Fruit fly (Drosophila melanogaster) whole organism, prepupa: Measurements from ENCODE around the gene CG9616.
A peak's percentile ranks its signal among the peaks of the same experiment; 100 is the strongest.

Experiments
- CG10669 ChIP-seq: fragments of 200-800 bp; sonication (Bioruptor generic); optimal IDR thresholded peaks from 3 replicates; lab custom pipeline; 2018; ENCODE audit warnings: missing biosample characterization, mild to moderate bottlenecking, missing genetic modification characterization, moderate library complexity
- CG11762 ChIP-seq: fragments of 200-800 bp; sonication (Bioruptor generic); optimal IDR thresholded peaks from 3 replicates; lab custom pipeline; 2016; ENCODE audit warnings: missing biosample characterization, missing genetic modification characterization; ENCODE audit not compliant: insufficient read depth
- CG11902 ChIP-seq: fragments of 200-800 bp; sonication (Bioruptor generic); optimal IDR thresholded peaks from 3 replicates; lab custom pipeline; 2016; ENCODE audit warnings: missing biosample characterization, missing genetic modification characterization
- CG15336 ChIP-seq: fragments of 200-800 bp; sonication (Bioruptor generic); IDR thresholded peaks from 2 replicates; pipeline ENCODE4 v1.3.6; 2022; ENCODE audit warnings: missing biosample characterization, missing genetic modification characterization
- CG1621 ChIP-seq: fragments of 200-800 bp; sonication (Bioruptor generic); optimal IDR thresholded peaks from 3 replicates; lab custom pipeline; 2018; ENCODE audit warnings: missing biosample characterization, mild to moderate bottlenecking, missing genetic modification characterization
- CG16779 ChIP-seq: fragments of 200-800 bp; sonication (Bioruptor generic); optimal IDR thresholded peaks from 3 replicates; lab custom pipeline; 2017; ENCODE audit warnings: missing biosample characterization, mild to moderate bottlenecking, missing genetic modification characterization
- CG3032 ChIP-seq: fragments of 200-800 bp; optimal IDR thresholded peaks from 2 replicates; lab custom pipeline; 2019; ENCODE audit warnings: missing biosample characterization, mild to moderate bottlenecking, missing genetic modification characterization, moderate library complexity
- CG31627 ChIP-seq: fragments of 200-800 bp; sonication (Bioruptor generic); optimal IDR thresholded peaks from 3 replicates; lab custom pipeline; 2016; ENCODE audit warnings: missing biosample characterization, missing genetic modification characterization
- CG6163 ChIP-seq: fragments of 200-800 bp; sonication (Bioruptor generic); IDR thresholded peaks from 3 replicates; pipeline ENCODE4 v1.3.6; 2022; ENCODE audit warnings: missing biosample characterization, missing genetic modification characterization
- CG6276 ChIP-seq: fragments of 200-800 bp; sonication (Bioruptor generic); optimal IDR thresholded peaks from 2 replicates; lab custom pipeline; 2017; ENCODE audit warnings: missing biosample characterization, mild to moderate bottlenecking, missing genetic modification characterization
- CG6808 ChIP-seq: fragments of 200-800 bp; sonication (Bioruptor generic); optimal IDR thresholded peaks from 3 replicates; lab custom pipeline; 2017; ENCODE audit warnings: missing biosample characterization, missing genetic modification characterization, mild to moderate bottlenecking, moderate library complexity, missing genetic modification reagents
- CG7368 ChIP-seq: fragments of 200-800 bp; sonication (Bioruptor generic); optimal IDR thresholded peaks from 3 replicates; lab custom pipeline; 2016; ENCODE audit warnings: missing biosample characterization, missing genetic modification characterization
- CG8119 ChIP-seq: fragments of 200-800 bp; sonication (Bioruptor generic); IDR thresholded peaks from 3 replicates; pipeline ENCODE4 v1.3.6; 2022; ENCODE audit warnings: missing biosample characterization, missing genetic modification characterization
- CG8319 ChIP-seq: fragments of 200-800 bp; sonication (Bioruptor generic); optimal IDR thresholded peaks from 3 replicates; lab custom pipeline; 2016; ENCODE audit warnings: missing biosample characterization, missing genetic modification characterization
- CG8632 ChIP-seq: fragments of 200-800 bp; sonication (Bioruptor generic); optimal IDR thresholded peaks from 3 replicates; lab custom pipeline; 2016; ENCODE audit warnings: missing biosample characterization, missing genetic modification characterization
- CG9139 ChIP-seq: fragments of 200-800 bp; sonication (Bioruptor generic); optimal IDR thresholded peaks from 3 replicates; lab custom pipeline; 2017; ENCODE audit warnings: missing biosample characterization, mild to moderate bottlenecking, missing genetic modification characterization
- Ets21C ChIP-seq: fragments of 200-800 bp; sonication (Bioruptor generic); optimal IDR thresholded peaks from 3 replicates; lab custom pipeline; 2016; ENCODE audit warnings: missing biosample characterization, missing genetic modification characterization
- Ets96B ChIP-seq: fragments of 200-800 bp; optimal IDR thresholded peaks from 2 replicates; lab custom pipeline; 2019; ENCODE audit warnings: missing biosample characterization, mild to moderate bottlenecking, missing genetic modification characterization, moderate library complexity
- Hr38 ChIP-seq: sonication (Bioruptor generic); optimal IDR thresholded peaks from 2 replicates; lab custom pipeline; 2016; ENCODE audit warnings: missing biosample characterization, missing genetic modification characterization
- Hr39 ChIP-seq: fragments of 200-800 bp; sonication (Bioruptor generic); optimal IDR thresholded peaks from 2 replicates; lab custom pipeline; 2016; ENCODE audit warnings: missing biosample characterization, missing genetic modification characterization
- Hr4 ChIP-seq: fragments of 200-800 bp; sonication (Bioruptor generic); optimal IDR thresholded peaks from 3 replicates; lab custom pipeline; 2016; ENCODE audit warnings: missing biosample characterization, missing genetic modification characterization
- Lpt ChIP-seq: fragments of 200-800 bp; sonication (Bioruptor generic); optimal IDR thresholded peaks from 3 replicates; lab custom pipeline; 2016; ENCODE audit warnings: missing biosample characterization, missing genetic modification characterization
- Met ChIP-seq: fragments of 200-800 bp; sonication (Bioruptor generic); optimal IDR thresholded peaks from 3 replicates; lab custom pipeline; 2016; ENCODE audit warnings: missing biosample characterization, missing genetic modification characterization
- OdsH ChIP-seq: fragments of 200-800 bp; sonication (Bioruptor generic); optimal IDR thresholded peaks from 3 replicates; lab custom pipeline; 2016; ENCODE audit warnings: missing biosample characterization, missing genetic modification characterization
- Smox ChIP-seq: fragments of 200-800 bp; sonication (Bioruptor generic); optimal IDR thresholded peaks from 3 replicates; lab custom pipeline; 2016; ENCODE audit warnings: missing biosample characterization, missing genetic modification characterization
- Sox102F ChIP-seq: fragments of 200-800 bp; sonication (Bioruptor generic); optimal IDR thresholded peaks from 2 replicates; lab custom pipeline; 2016; ENCODE audit warnings: missing biosample characterization, mild to moderate bottlenecking, missing genetic modification characterization
- Sox14 ChIP-seq: fragments of 200-800 bp; sonication (Bioruptor generic); optimal IDR thresholded peaks from 3 replicates; lab custom pipeline; 2016; ENCODE audit warnings: missing biosample characterization, missing genetic modification characterization
- achi ChIP-seq: fragments of 200-800 bp; sonication (Bioruptor generic); optimal IDR thresholded peaks from 3 replicates; lab custom pipeline; 2016; ENCODE audit warnings: missing biosample characterization, missing genetic modification characterization
- acj6 ChIP-seq: fragments of 200-800 bp; sonication (Bioruptor generic); optimal IDR thresholded peaks from 3 replicates; lab custom pipeline; 2016; ENCODE audit warnings: missing biosample characterization, missing genetic modification characterization
- dsx ChIP-seq: fragments of 200-800 bp; optimal IDR thresholded peaks from 3 replicates; lab custom pipeline; 2019; ENCODE audit warnings: missing biosample characterization, mild to moderate bottlenecking, missing genetic modification characterization, moderate library complexity; ENCODE audit not compliant: poor library complexity, severe bottlenecking
- eg ChIP-seq: fragments of 200-800 bp; sonication (Bioruptor generic); IDR thresholded peaks from 3 replicates; pipeline ENCODE4 v1.3.6; 2022; ENCODE audit warnings: missing biosample characterization, missing genetic modification characterization
- esn ChIP-seq: fragments of 200-800 bp; sonication (Bioruptor generic); optimal IDR thresholded peaks from 2 replicates; lab custom pipeline; 2016; ENCODE audit warnings: missing biosample characterization, mild to moderate bottlenecking, missing genetic modification characterization, moderate library complexity
- fd59A ChIP-seq: fragments of 200-800 bp; sonication (Bioruptor generic); optimal IDR thresholded peaks from 2 replicates; lab custom pipeline; 2017; ENCODE audit warnings: missing biosample characterization, mild to moderate bottlenecking, missing genetic modification characterization, missing genetic modification reagents
- fd85E ChIP-seq: fragments of 200-800 bp; sonication (Bioruptor generic); optimal IDR thresholded peaks from 3 replicates; lab custom pipeline; 2016; ENCODE audit warnings: missing biosample characterization, missing genetic modification characterization
- fkh ChIP-seq: fragments of 200-800 bp; sonication (Bioruptor generic); optimal IDR thresholded peaks from 3 replicates; lab custom pipeline; 2017; ENCODE audit warnings: missing biosample characterization, mild to moderate bottlenecking, missing genetic modification characterization, moderate library complexity
- lz ChIP-seq: fragments of 200-800 bp; sonication (Bioruptor generic); optimal IDR thresholded peaks from 3 replicates; lab custom pipeline; 2016; ENCODE audit warnings: missing biosample characterization, missing genetic modification characterization
- net ChIP-seq: fragments of 200-800 bp; sonication (Bioruptor generic); optimal IDR thresholded peaks from 3 replicates; lab custom pipeline; 2016; ENCODE audit warnings: missing biosample characterization, missing genetic modification characterization
- pdm3 ChIP-seq: fragments of 200-800 bp; sonication (Bioruptor generic); optimal IDR thresholded peaks from 3 replicates; lab custom pipeline; 2016; ENCODE audit warnings: missing biosample characterization, missing genetic modification characterization
- salr ChIP-seq, 2 experiments: fragments of 200-800 bp; sonication (Bioruptor generic); optimal IDR thresholded peaks; 3 replicates each; lab custom pipeline; 2016 to 2018; ENCODE audit warnings: missing biosample characterization in 2 of 2, missing genetic modification characterization in 2 of 2, mild to moderate bottlenecking in 1 of 2
- spab ChIP-seq: fragments of 200-800 bp; sonication (Bioruptor generic); optimal IDR thresholded peaks from 2 replicates; lab custom pipeline; 2017; ENCODE audit warnings: missing biosample characterization, mild to moderate bottlenecking, missing genetic modification characterization, missing genetic modification reagents
- ss ChIP-seq, 2 experiments: fragments of 200-800 bp; sonication (Bioruptor generic); optimal IDR thresholded peaks; 2 replicates in 1 of 2; 3 replicates in 1 of 2; lab custom pipeline; 2017 to 2018; ENCODE audit warnings: mild to moderate bottlenecking in 2 of 2, missing biosample characterization in 2 of 2, missing genetic modification characterization in 2 of 2, moderate library complexity in 1 of 2
- svp ChIP-seq: fragments of 200-800 bp; sonication (Bioruptor generic); peaks from one replicate; lab custom pipeline; 2016; ENCODE audit warnings: missing biosample characterization, missing genetic modification characterization
- topi ChIP-seq: fragments of 200-800 bp; sonication (Bioruptor generic); optimal IDR thresholded peaks from 3 replicates; lab custom pipeline; 2016; ENCODE audit warnings: missing biosample characterization, missing genetic modification characterization

CG9616 gene

dm6 chr3R:14288669-14289383 is 43.6 kb upstream of the CG9616 start, which contains the start of gene red (continued):
- no peak for TF ChIP-seq CG31627 (GFP tag; lab: Kevin White, UChicago)
- no peak for TF ChIP-seq CG11902
- TF ChIP-seq achi (GFP tag; lab: Kevin White, UChicago) = peak; percentile 34
- peak; percentile 25 for TF ChIP-seq Sox102F (GFP tag; lab: Kevin White, UChicago)
- TF ChIP-seq svp (GFP tag; lab: Kevin White, UChicago) = peak; percentile 67
- TF ChIP-seq lz (GFP tag; lab: Kevin White, UChicago) = no peak
- no peak for TF ChIP-seq fd59A (GFP tag; lab: Kevin White, UChicago)
- TF ChIP-seq fd85E (GFP tag; lab: Kevin White, UChicago) = no peak
- peak; percentile 69 for TF ChIP-seq Hr4
- TF ChIP-seq Smox = no peak
- TF ChIP-seq esn (GFP tag; lab: Kevin White, UChicago) = peak; percentile 23
- TF ChIP-seq CG8632 = no peak
- TF ChIP-seq dsx (GFP tag; lab: Kevin White, UChicago) = peak; percentile 43
- peak; percentile 9 for TF ChIP-seq Met (GFP tag; lab: Kevin White, UChicago)
- peak; percentile 79 for TF ChIP-seq fkh
- TF ChIP-seq acj6 = peak; percentile 44
- TF ChIP-seq topi = no peak
- peak; percentile 55; the same call in 2 of the 3 replicates for TF ChIP-seq CG8119 (GFP tag; lab: Robert Waterston, UW)
- TF ChIP-seq eg (GFP tag; lab: Robert Waterston, UW) = peak; percentile 66
- no peak for TF ChIP-seq Hr38 (GFP tag; lab: Kevin White, UChicago)
- TF ChIP-seq CG15336 (GFP tag; lab: Robert Waterston, UW) = peak; percentile 65
- TF ChIP-seq pdm3 (GFP tag; lab: Kevin White, UChicago) = peak; percentile 10
- no peak for TF ChIP-seq spab (GFP tag; lab: Kevin White, UChicago)
- TF ChIP-seq CG10669 (GFP tag; lab: Kevin White, UChicago) = no peak
- no peak for TF ChIP-seq CG3032 (tag; lab: Kevin White, UChicago)
- no peak for TF ChIP-seq Hr39 (GFP tag; lab: Kevin White, UChicago)
- TF ChIP-seq OdsH (GFP tag; lab: Kevin White, UChicago) = peak; percentile 15
- peak; percentile 0 for TF ChIP-seq CG6808 (GFP tag; lab: Kevin White, UChicago)
- peak; percentile 58 for TF ChIP-seq CG6276

- TF ChIP-seq CG8632 (no peak), CG15336 (GFP tag; lab: Robert Waterston, UW) (no peak), CG6276 (no peak), CG6163 (no peak), Hr39 (GFP tag; lab: Kevin White, UChicago) (no peak), CG10669 (GFP tag; lab: Kevin White, UChicago) (no peak), ss (GFP tag; optimal IDR thresholded peaks at IDR 0.05; lab: Kevin White, UChicago) (no peak), Smox (no peak), CG9139 (GFP tag; lab: Kevin White, UChicago) (no peak)
Measured at dm6 chr3R:14287980-14288379, 42.7 kb upstream of the CG9616 start.

DNA sequence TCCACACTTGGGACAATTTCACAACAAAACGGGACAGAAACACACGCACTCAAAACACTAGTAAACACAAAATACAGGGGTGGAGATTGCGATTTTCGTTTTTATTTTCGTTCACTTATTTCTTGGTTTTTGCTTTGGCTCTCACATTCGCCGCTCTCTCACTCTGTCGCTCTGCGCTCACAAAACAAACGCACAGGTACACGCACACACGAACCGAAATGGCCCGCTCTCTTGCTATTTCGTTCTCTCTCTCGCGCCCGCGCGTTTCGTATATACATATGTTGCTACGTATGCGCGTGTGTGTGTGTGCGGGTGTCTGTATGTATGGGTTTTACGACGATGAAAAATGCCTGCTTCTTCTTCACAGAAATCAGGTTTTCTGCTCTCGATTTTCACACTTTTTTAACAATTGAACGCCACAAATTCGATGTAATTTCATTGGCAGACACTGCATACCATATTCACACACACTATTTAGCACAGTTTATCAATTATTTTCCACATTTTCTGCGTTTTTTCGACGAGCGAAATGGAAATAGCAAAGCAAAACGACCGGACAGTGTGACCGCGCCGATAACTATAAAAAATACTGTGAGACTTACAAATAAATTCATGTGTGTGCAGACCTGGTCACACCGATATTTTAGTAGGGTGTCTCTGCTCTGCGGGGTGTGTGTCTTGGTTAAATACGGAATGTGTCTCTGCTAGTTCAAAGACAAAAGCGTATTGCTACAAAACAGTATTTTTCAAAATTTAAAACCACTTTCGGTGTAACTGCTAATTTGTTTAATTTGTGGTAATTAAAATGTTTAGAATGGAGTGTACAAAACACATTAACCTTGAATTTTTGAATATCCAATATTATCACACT is 41.3 kb upstream of the CG9616 start, which contains the start of gene trx:
Gene trx, minus strand, starts transcription at position 584 of the 871 bp plus-strand sequence.
- TF ChIP-seq Smox (no peak), CG1621 (no peak), lz (GFP tag; lab: Kevin White, UChicago) (no peak), svp (GFP tag; lab: Kevin White, UChicago) (no peak), CG8319 (GFP tag; lab: Kevin White, UChicago) (no peak), CG6163 (no peak), esn (GFP tag; lab: Kevin White, UChicago) (peak; percentile 34), net (GFP tag; lab: Kevin White, UChicago) (no peak), CG31627 (GFP tag; lab: Kevin White, UChicago) (no peak), pdm3 (GFP tag; lab: Kevin White, UChicago) (no peak), CG7368 (GFP tag; lab: Kevin White, UChicago) (no peak), CG9139 (GFP tag; lab: Kevin White, UChicago) (peak; percentile 7), salr (GFP tag; optimal IDR thresholded peaks at IDR 0.05; lab: Kevin White, UChicago) (no peak), ss (GFP tag; optimal IDR thresholded peaks at IDR 0.05; lab: Kevin White, UChicago) (peak; percentile 40 to 66), Hr4 (no peak), Lpt (no peak), CG16779 (peak; percentile 61), Sox14 (GFP tag; lab: Kevin White, UChicago) (peak; percentile 22), Ets21C (no peak), CG11762 (GFP tag; lab: Kevin White, UChicago) (no peak), spab (GFP tag; lab: Kevin White, UChicago) (no peak), CG3032 (tag; lab: Kevin White, UChicago) (no peak), Met (GFP tag; lab: Kevin White, UChicago) (no peak), Hr39 (GFP tag; lab: Kevin White, UChicago) (no peak), Ets96B (tag; lab: Kevin White, UChicago) (peak; percentile 14)
